Worm (Caenorhabditis elegans): Measurements from ENCODE around the gene ZK550.2.

DNA sequence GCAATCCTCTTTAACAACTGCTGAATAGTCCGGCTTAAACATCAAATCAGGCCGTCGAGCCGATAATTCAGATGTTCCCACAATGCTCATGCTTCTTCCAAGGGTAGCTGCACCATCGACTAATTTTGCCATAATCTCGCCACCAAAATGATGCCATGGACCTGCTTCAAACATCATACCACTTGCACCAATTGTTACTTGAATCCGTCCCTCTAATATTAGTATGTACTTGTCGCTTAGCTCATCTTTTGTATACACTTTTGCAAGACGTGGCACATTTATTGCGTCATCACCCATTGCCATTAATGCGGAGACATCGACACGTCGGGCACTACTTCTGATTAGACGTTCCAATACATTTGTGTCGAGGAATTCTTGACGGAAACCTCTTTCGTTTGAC is 45.7 kb upstream of the ZK550.2 start:
- no peak for TF ChIP-seq ref-1 (GFP tag; conservative IDR thresholded peaks at IDR 0.05)
- TF ChIP-seq ztf-23 (GFP tag; IDR thresholded peaks at IDR 0.05), result no peak
- TF ChIP-seq tab-1 (GFP tag; IDR thresholded peaks at IDR 0.05), result no peak
- no peak for TF ChIP-seq klf-2 (GFP tag; conservative IDR thresholded peaks at IDR 0.05)
- TF ChIP-seq cog-1 (tag; optimal IDR thresholded peaks at IDR 0.05), result no peak
- TF ChIP-seq flt-1 (GFP tag; IDR thresholded peaks at IDR 0.05), result no peak
- no peak for TF ChIP-seq med-1 (GFP tag; optimal IDR thresholded peaks at IDR 0.05; ENCODE audit: insufficient read depth)
- TF ChIP-seq ztf-29 (GFP tag; IDR thresholded peaks at IDR 0.05), result no peak
